Fruit fly (Drosophila melanogaster) whole organism, embryonic: Measurements from ENCODE around the gene Nup153.

Experiments used
- Abd-B ChIP-seq: fragments of 200-800 bp; sonication (Bioruptor generic); optimal IDR thresholded peaks from 2 replicates; lab custom pipeline; 2018; ENCODE audit warnings: missing biosample characterization, mild to moderate bottlenecking, missing genetic modification characterization, moderate library complexity
- Bteb2 ChIP-seq: fragments of 200-800 bp; sonication (Bioruptor generic); optimal IDR thresholded peaks from 2 replicates; lab custom pipeline; 2016; ENCODE audit warnings: missing biosample characterization, missing genetic modification characterization
- CG10979 ChIP-seq: fragments of 200-800 bp; sonication (Bioruptor generic); optimal IDR thresholded peaks from 2 replicates; lab custom pipeline; 2018; ENCODE audit warnings: missing biosample characterization, mild to moderate bottlenecking, missing genetic modification characterization, moderate library complexity
- CG12744 ChIP-seq: fragments of 200-800 bp; sonication (Bioruptor generic); optimal IDR thresholded peaks from 2 replicates; lab custom pipeline; 2016; ENCODE audit warnings: missing biosample characterization, missing genetic modification characterization
- CG14965 ChIP-seq: fragments of 200-800 bp; sonication (Bioruptor generic); optimal IDR thresholded peaks from 2 replicates; lab custom pipeline; 2016; ENCODE audit warnings: missing biosample characterization, missing genetic modification characterization, borderline replicate concordance
- CG15601 ChIP-seq: fragments of 200-800 bp; sonication (Bioruptor generic); optimal IDR thresholded peaks from 3 replicates; lab custom pipeline; 2019; ENCODE audit warnings: missing biosample characterization, mild to moderate bottlenecking, missing genetic modification characterization, moderate library complexity
- CG16813 ChIP-seq: fragments of 200-800 bp; sonication (Bioruptor generic); IDR thresholded peaks from 3 replicates; pipeline ENCODE4 v1.3.6; 2022; ENCODE audit warnings: missing biosample characterization, missing genetic modification characterization; ENCODE audit not compliant: partially characterized antibody
- CG17328 ChIP-seq: fragments of 200-800 bp; sonication (Bioruptor generic); IDR thresholded peaks from 2 replicates; pipeline ENCODE4 v1.3.6; 2022; ENCODE audit warnings: missing biosample characterization, missing genetic modification characterization
- CG1792 ChIP-seq: fragments of 200-800 bp; sonication (Bioruptor generic); optimal IDR thresholded peaks from 2 replicates; lab custom pipeline; 2016; ENCODE audit warnings: missing biosample characterization, missing genetic modification characterization
- CG3726 ChIP-seq: fragments of 200-800 bp; sonication (Bioruptor generic); IDR thresholded peaks from 3 replicates; pipeline ENCODE4, ENCODE4 v1.3.6; 2022; ENCODE audit warnings: missing biosample characterization, missing genetic modification characterization
- CG4820 ChIP-seq: fragments of 200-800 bp; sonication (Bioruptor generic); optimal IDR thresholded peaks from 3 replicates; lab custom pipeline; 2016; ENCODE audit warnings: missing biosample characterization, missing genetic modification characterization
- CG7357 ChIP-seq: fragments of 200-800 bp; sonication (Bioruptor generic); IDR thresholded peaks from 3 replicates; pipeline ENCODE4 v1.3.6; 2022; ENCODE audit warnings: missing biosample characterization, missing genetic modification characterization
- CG9817 ChIP-seq: fragments of 200-800 bp; sonication (Bioruptor generic); optimal IDR thresholded peaks from 2 replicates; lab custom pipeline; 2018; ENCODE audit warnings: missing biosample characterization, mild to moderate bottlenecking, missing genetic modification characterization, moderate library complexity
- Dip3 ChIP-seq: fragments of 200-800 bp; sonication (Bioruptor generic); optimal IDR thresholded peaks from 3 replicates; lab custom pipeline; 2016; ENCODE audit warnings: missing biosample characterization, missing genetic modification characterization
- Dll ChIP-seq: fragments of 200-800 bp; sonication (Bioruptor generic); IDR thresholded peaks from 4 replicates; pipeline ENCODE4 v1.3.6; 2022; ENCODE audit warnings: missing biosample characterization, missing genetic modification characterization; ENCODE audit not compliant: partially characterized antibody
- Doc3 ChIP-seq: fragments of 200-800 bp; sonication (Bioruptor generic); IDR thresholded peaks from 3 replicates; pipeline ENCODE4 v1.3.6; 2022; ENCODE audit warnings: missing biosample characterization, missing genetic modification characterization; ENCODE audit not compliant: partially characterized antibody
- HLH3B ChIP-seq: fragments of 200-800 bp; sonication (Bioruptor generic); IDR thresholded peaks from 2 replicates; pipeline ENCODE4 v1.3.6; 2022; ENCODE audit warnings: missing biosample characterization, missing genetic modification characterization
- HmgD ChIP-seq: fragments of 200-800 bp; sonication (Bioruptor generic); optimal IDR thresholded peaks from 3 replicates; lab custom pipeline; 2016; ENCODE audit warnings: missing biosample characterization, missing genetic modification characterization
- Hmx ChIP-seq: fragments of 200-800 bp; sonication (Bioruptor generic); optimal IDR thresholded peaks from 2 replicates; lab custom pipeline; 2016; ENCODE audit warnings: missing biosample characterization, missing genetic modification characterization
- Hr51 ChIP-seq, 2 experiments: fragments of 200-800 bp; sonication (Bioruptor generic); optimal IDR thresholded peaks; 2 replicates in 1 of 2; 3 replicates in 1 of 2; lab custom pipeline; 2016 to 2018; ENCODE audit warnings: missing biosample characterization in 2 of 2, missing genetic modification characterization in 2 of 2, mild to moderate bottlenecking in 1 of 2, moderate library complexity in 1 of 2
- Lpt ChIP-seq: fragments of >200 bp; optimal IDR thresholded peaks from 2 replicates; lab custom pipeline; 2018; ENCODE audit warnings: missing biosample characterization, missing genetic modification characterization
- MESR4 ChIP-seq: fragments of 200-800 bp; sonication (Bioruptor generic); optimal IDR thresholded peaks from 2 replicates; lab custom pipeline; 2018; ENCODE audit warnings: missing biosample characterization, mild to moderate bottlenecking, missing genetic modification characterization, moderate library complexity
- Ravus ChIP-seq: fragments of 200-800 bp; sonication (Bioruptor generic); IDR thresholded peaks from 2 replicates; pipeline ENCODE4 v1.3.6; 2022; ENCODE audit warnings: missing biosample characterization, missing genetic modification characterization
- Stat92E ChIP-seq, 3 experiments: fragments of >200 bp in 2 of 3; fragments of 200-800 bp in 1 of 3; sonication (Bioruptor generic) in 1 of 3; optimal IDR thresholded peaks; 2 replicates each; lab custom pipeline; 2017 to 2019; ENCODE audit warnings: missing biosample characterization in 3 of 3, missing genetic modification characterization in 3 of 3, mild to moderate bottlenecking in 1 of 3, moderate library complexity in 1 of 3
- YL-1 ChIP-seq: fragments of 200-800 bp; sonication (Bioruptor generic); optimal IDR thresholded peaks from 3 replicates; lab custom pipeline; 2017; ENCODE audit warnings: missing biosample characterization, mild to moderate bottlenecking, missing genetic modification characterization
- amos ChIP-seq: fragments of 200-800 bp; sonication (Bioruptor generic); IDR thresholded peaks from 2 replicates; pipeline ENCODE4 v1.3.6; 2022; ENCODE audit warnings: missing biosample characterization, missing genetic modification characterization; ENCODE audit not compliant: partially characterized antibody
- aop ChIP-seq: fragments of 200-800 bp; sonication (Bioruptor generic); IDR thresholded peaks from 2 replicates; pipeline ENCODE4 v1.3.6; 2022; ENCODE audit warnings: missing biosample characterization, missing genetic modification characterization
- ash1 ChIP-seq: fragments of 200-800 bp; sonication (Bioruptor generic); optimal IDR thresholded peaks from 2 replicates; lab custom pipeline; 2018; ENCODE audit warnings: missing biosample characterization, mild to moderate bottlenecking, missing genetic modification characterization
- caup ChIP-seq: fragments of 200-800 bp; sonication (Bioruptor generic); optimal IDR thresholded peaks from 3 replicates; lab custom pipeline; 2017; ENCODE audit warnings: missing biosample characterization, mild to moderate bottlenecking, missing genetic modification characterization, moderate library complexity; ENCODE audit not compliant: severe bottlenecking
- chinmo ChIP-seq: fragments of 200-800 bp; sonication (Bioruptor generic); IDR thresholded peaks from 4 replicates; pipeline ENCODE4 v1.3.6; 2022; ENCODE audit warnings: missing biosample characterization, missing genetic modification characterization; ENCODE audit not compliant: partially characterized antibody
- dan ChIP-seq: fragments of 200-800 bp; sonication (Bioruptor generic); IDR thresholded peaks from 2 replicates; pipeline ENCODE4 v1.3.6; 2022; ENCODE audit warnings: missing biosample characterization, missing genetic modification characterization
- dpn ChIP-seq, 2 experiments: fragments of 200-800 bp; sonication (Bioruptor generic); optimal IDR thresholded peaks; 3 replicates each; lab custom pipeline; 2016; ENCODE audit warnings: missing biosample characterization in 2 of 2, missing genetic modification characterization in 2 of 2
- emc ChIP-seq: fragments of 200-800 bp; sonication (Bioruptor generic); optimal IDR thresholded peaks from 2 replicates; lab custom pipeline; 2016; ENCODE audit warnings: missing biosample characterization, missing genetic modification characterization
- eve ChIP-seq, 2 experiments: fragments of >200 bp; optimal IDR thresholded peaks; 2 replicates each; lab custom pipeline; 2017; ENCODE audit warnings: missing biosample characterization in 2 of 2, missing genetic modification characterization in 2 of 2
- fd3F ChIP-seq: fragments of 200-800 bp; sonication (Bioruptor generic); optimal IDR thresholded peaks from 2 replicates; lab custom pipeline; 2018; ENCODE audit warnings: missing biosample characterization, mild to moderate bottlenecking, missing genetic modification characterization, moderate library complexity
- fu2 ChIP-seq: fragments of 200-800 bp; sonication (Bioruptor generic); optimal IDR thresholded peaks from 2 replicates; lab custom pipeline; 2016; ENCODE audit warnings: missing biosample characterization, missing genetic modification characterization
- gce ChIP-seq: fragments of 200-800 bp; sonication (Bioruptor generic); IDR thresholded peaks from 3 replicates; pipeline ENCODE4 v1.3.6; 2022; ENCODE audit warnings: missing biosample characterization, missing genetic modification characterization
- gsb-n ChIP-seq: fragments of 200-800 bp; sonication (Bioruptor generic); optimal IDR thresholded peaks from 3 replicates; lab custom pipeline; 2018; ENCODE audit warnings: missing biosample characterization, mild to moderate bottlenecking, missing genetic modification characterization
- nerfin-2 ChIP-seq: fragments of 200-800 bp; sonication (Bioruptor generic); IDR thresholded peaks from 2 replicates; pipeline ENCODE4 v1.3.6; 2022; ENCODE audit warnings: missing biosample characterization, missing genetic modification characterization; ENCODE audit not compliant: partially characterized antibody
- nmo ChIP-seq: fragments of 200-800 bp; sonication (Bioruptor generic); optimal IDR thresholded peaks from 2 replicates; lab custom pipeline; 2018; ENCODE audit warnings: missing biosample characterization, mild to moderate bottlenecking, missing genetic modification characterization, moderate library complexity
- odd ChIP-seq: fragments of 200-800 bp; sonication (Bioruptor generic); optimal IDR thresholded peaks from 2 replicates; lab custom pipeline; 2017; ENCODE audit warnings: missing biosample characterization, mild to moderate bottlenecking, missing genetic modification characterization
- row ChIP-seq: fragments of 200-800 bp; sonication (Bioruptor generic); IDR thresholded peaks from 3 replicates; pipeline ENCODE4 v1.3.6; 2022; ENCODE audit warnings: missing biosample characterization, missing genetic modification characterization
- sisA ChIP-seq: fragments of 200-800 bp; sonication (Bioruptor generic); IDR thresholded peaks from 2 replicates; pipeline ENCODE4 v1.3.6; 2022; ENCODE audit warnings: missing biosample characterization, missing genetic modification characterization
- sna ChIP-seq: fragments of 200-800 bp; sonication (Bioruptor generic); IDR thresholded peaks from 2 replicates; pipeline ENCODE4 v1.3.6; 2022; ENCODE audit warnings: missing biosample characterization, missing genetic modification characterization; ENCODE audit not compliant: partially characterized antibody
- stc ChIP-seq: fragments of 200-800 bp; sonication (Bioruptor generic); IDR thresholded peaks from 2 replicates; pipeline ENCODE4 v1.3.6; 2022; ENCODE audit warnings: missing biosample characterization, missing genetic modification characterization
- tin ChIP-seq: fragments of 200-800 bp; sonication (Bioruptor generic); optimal IDR thresholded peaks from 3 replicates; lab custom pipeline; 2016; ENCODE audit warnings: missing biosample characterization, missing genetic modification characterization
- trh ChIP-seq: fragments of 200-800 bp; sonication (Bioruptor generic); optimal IDR thresholded peaks from 2 replicates; lab custom pipeline; 2016; ENCODE audit warnings: missing biosample characterization, missing genetic modification characterization

Nup153 gene

dm6 chrX:16637594-16638485, 38.8 kb downstream of the Nup153 start, which contains the start of gene RpS19a (continued):
- TF ChIP-seq chinmo (GFP tag; lab: Robert Waterston, UW) (no peak), tin (GFP tag; lab: Kevin White, UChicago) (peak; percentile 40), odd (GFP tag; lab: Kevin White, UChicago) (peak; percentile 90), dpn (GFP tag; optimal IDR thresholded peaks at IDR 0.05; lab: Kevin White, UChicago) (peak; percentile 19 to 52), Hr51 (GFP tag; optimal IDR thresholded peaks at IDR 0.05; lab: Kevin White, UChicago) (peak; percentile 49 to 50), MESR4 (GFP tag; lab: Kevin White, UChicago) (peak; percentile 98), CG17328 (GFP tag; lab: Robert Waterston, UW) (peak; percentile 89), emc (GFP tag; lab: Kevin White, UChicago) (no peak), fd3F (peak; percentile 47), dan (no peak), trh (GFP tag; lab: Kevin White, UChicago) (no peak), fu2 (peak; percentile 34), aop (GFP tag; lab: Robert Waterston, UW) (no peak), Stat92E (GFP tag; optimal IDR thresholded peaks at IDR 0.05; lab: Kevin White, UChicago) (peak in 1 of 3 experiments; percentile 35), ash1 (GFP tag; lab: Kevin White, UChicago) (peak; percentile 86), Doc3 (GFP tag; lab: Robert Waterston, UW) (no peak), nerfin-2 (GFP tag; lab: Robert Waterston, UW) (no peak), HLH3B (GFP tag; lab: Robert Waterston, UW) (peak; percentile 56), CG7357 (GFP tag; lab: Robert Waterston, UW) (no peak), Ravus (GFP tag; lab: Robert Waterston, UW) (no peak), gce (GFP tag; lab: Robert Waterston, UW) (peak; percentile 84), Bteb2 (GFP tag; lab: Kevin White, UChicago) (peak; percentile 36), Hmx (no peak), amos (GFP tag; lab: Robert Waterston, UW) (peak; percentile 3; the same call in 1 of the 2 replicates), eve (GFP tag; optimal IDR thresholded peaks at IDR 0.05; lab: Kevin White, UChicago) (no peak), Abd-B (GFP tag; lab: Kevin White, UChicago) (peak; percentile 16), Lpt (GFP tag; lab: Kevin White, UChicago) (no peak), CG10979 (tag; lab: Kevin White, UChicago) (peak; percentile 35), sna (GFP tag; lab: Robert Waterston, UW) (no peak), stc (peak; percentile 64), CG3726 (GFP tag; lab: Robert Waterston, UW) (0 out of 3 replicates have a peak, but pooled peaks have one; percentile 43), CG1792 (GFP tag; lab: Kevin White, UChicago) (no peak), Dll (GFP tag; lab: Robert Waterston, UW) (peak; percentile 73; the same call in 2 of the 4 replicates), nmo (peak; percentile 49), YL-1 (GFP tag; lab: Kevin White, UChicago) (peak; percentile 94), CG12744 (no peak), CG4820 (GFP tag; lab: Kevin White, UChicago) (peak; percentile 38), CG14965 (GFP tag; lab: Kevin White, UChicago) (no peak), HmgD (GFP tag; lab: Kevin White, UChicago) (peak; percentile 40), caup (peak; percentile 92), CG16813 (no peak), sisA (GFP tag; lab: Robert Waterston, UW) (no peak), CG9817 (peak; percentile 67), Dip3 (GFP tag; lab: Kevin White, UChicago) (peak; percentile 17), CG15601 (tag; lab: Kevin White, UChicago) (peak; percentile 67), gsb-n (peak; percentile 63), row (GFP tag; lab: Robert Waterston, UW) (peak; percentile 24; the same call in 1 of the 3 replicates)
